Fruit fly (Drosophila melanogaster): ENCODE data around the gene Prx3.
A peak's percentile ranks its signal among the peaks of the same experiment; 100 is the strongest.

DNA sequence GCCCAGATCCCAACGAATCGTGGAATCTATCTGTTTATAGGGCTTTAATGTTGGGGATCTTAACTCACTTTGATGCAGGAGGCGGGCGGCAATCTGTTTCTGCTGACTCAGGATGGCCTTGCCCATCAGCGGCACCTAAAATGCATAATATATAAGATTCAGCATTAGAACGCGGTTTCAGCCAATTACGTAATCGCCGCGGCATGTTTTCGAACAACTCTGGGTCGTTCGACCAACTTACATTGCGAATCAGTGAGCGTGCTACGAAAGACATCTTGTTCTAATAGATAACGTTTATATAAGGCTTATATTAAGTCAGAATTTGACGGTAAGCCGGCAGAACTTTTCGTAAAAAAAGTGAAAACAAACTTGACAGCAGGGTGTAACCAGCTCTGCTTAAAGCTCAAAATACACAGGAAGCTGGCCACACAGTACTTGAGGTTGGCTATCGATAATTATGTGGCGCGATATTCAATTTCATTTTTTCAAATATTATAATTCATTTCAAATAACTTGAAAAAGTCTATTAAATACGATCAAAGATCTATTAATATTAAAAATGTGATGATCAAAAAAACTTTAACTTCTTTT lies at the start of gene Prx3:
- TF ChIP-seq CG5204 (GFP tag; optimal IDR thresholded peaks at IDR 0.05), result no peak
- TF ChIP-seq CG11617 (GFP tag; optimal IDR thresholded peaks at IDR 0.05), result peak; percentile 18

Measured in whole organism, adult.